Worm (Caenorhabditis elegans) whole organism, L4/young adult: ENCODE results near the gene col-87.

Source experiments
- W03F9.2 ChIP-seq: fragments of 150-350 bp; optimal IDR thresholded peaks from 2 replicates; lab custom pipeline; 2014; ENCODE audit warnings: missing biosample characterization, missing genetic modification characterization
- dao-5 ChIP-seq: sonication (generic microtip); optimal IDR thresholded peaks from 2 replicates; lab custom pipeline; 2016; ENCODE audit warnings: missing genotype, missing genetic modification characterization, moderate library complexity, missing compliant biosample characterization
- him-1 ChIP-seq: sonication (generic microtip); optimal IDR thresholded peaks from 2 replicates; lab custom pipeline; 2016; ENCODE audit warnings: missing genotype, missing genetic modification reagents, missing genetic modification characterization, missing compliant biosample characterization

DNA sequence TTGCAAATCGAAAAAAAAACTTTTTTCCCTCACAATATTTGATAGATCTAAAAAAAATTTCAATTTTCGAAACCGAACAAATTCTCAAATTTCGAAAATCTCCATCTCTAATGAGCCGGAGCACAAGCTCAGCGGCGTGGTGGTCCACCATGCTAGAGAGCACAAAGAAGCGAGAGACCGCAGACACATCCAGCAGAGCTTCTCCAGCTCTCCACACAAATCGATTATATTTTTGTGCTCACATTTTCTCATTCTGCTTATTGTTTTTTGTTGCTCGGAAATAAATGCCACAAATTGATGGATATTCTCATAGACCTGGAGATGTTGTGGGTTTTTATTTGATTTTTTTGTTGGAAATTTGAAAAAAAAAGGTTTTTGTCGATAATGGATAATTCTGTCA is 7.6 kb upstream of the col-87 start:
- TF ChIP-seq him-1 (tag; lab: Kevin White, UChicago) (no peak), W03F9.2 (tag; lab: Kevin White, UChicago) (no peak), dao-5 (tag; lab: Kevin White, UChicago) (no peak)
